Fruit fly (Drosophila melanogaster) whole organism, pupa: ENCODE results near the gene Ugt301D1.

ENCODE experiments used
- CG12605 ChIP-seq: fragments of 200-800 bp; sonication (Bioruptor generic); IDR thresholded peaks from 2 replicates; pipeline ENCODE4 v1.3.6; 2022; ENCODE audit warnings: missing biosample characterization, missing genetic modification characterization
- CG14655 ChIP-seq: fragments of 200-800 bp; sonication (Bioruptor generic); optimal IDR thresholded peaks from 3 replicates; lab custom pipeline; 2017; ENCODE audit warnings: mild to moderate bottlenecking, missing biosample characterization, missing genetic modification reagents, missing genetic modification characterization
- CG34367 ChIP-seq: fragments of 200-800 bp; sonication (Bioruptor generic); optimal IDR thresholded peaks from 2 replicates; lab custom pipeline; 2018; ENCODE audit warnings: missing biosample characterization, mild to moderate bottlenecking, missing genetic modification characterization
- EcR ChIP-seq: fragments of 200-800 bp; sonication (Bioruptor generic); optimal IDR thresholded peaks from 3 replicates; lab custom pipeline; 2019; ENCODE audit warnings: missing biosample characterization, missing genetic modification characterization, mild to moderate bottlenecking, moderate library complexity, missing genetic modification reagents
- rn ChIP-seq: fragments of 200-800 bp; sonication (Bioruptor generic); IDR thresholded peaks from 2 replicates; pipeline ENCODE4 v1.3.6; 2022; ENCODE audit warnings: missing biosample characterization, missing genetic modification characterization

dm6 chr2L:18467464-18467863, 41.9 kb upstream of the Ugt301D1 start:
- TF ChIP-seq rn (no peak; the same call in 1 of the 2 replicates), CG12605 (GFP tag; lab: Robert Waterston, UW) (peak; percentile 31; the same call in 1 of the 2 replicates), EcR (GFP tag; lab: Kevin White, UChicago) (peak; percentile 33), CG14655 (GFP tag; lab: Kevin White, UChicago) (no peak), CG34367 (tag; lab: Kevin White, UChicago) (no peak)
